Worm (Caenorhabditis elegans) whole organism, L4/young adult: ENCODE data around the gene pges-2.

Experiments used
- W03F9.2 ChIP-seq: fragments of 150-350 bp; optimal IDR thresholded peaks from 2 replicates; lab custom pipeline; 2014; ENCODE audit warnings: missing biosample characterization, missing genetic modification characterization
- dao-5 ChIP-seq: sonication (generic microtip); optimal IDR thresholded peaks from 2 replicates; lab custom pipeline; 2016; ENCODE audit warnings: missing genotype, missing genetic modification characterization, moderate library complexity, missing compliant biosample characterization
- him-1 ChIP-seq: sonication (generic microtip); optimal IDR thresholded peaks from 2 replicates; lab custom pipeline; 2016; ENCODE audit warnings: missing genotype, missing genetic modification reagents, missing genetic modification characterization, missing compliant biosample characterization

pges-2 gene

DNA sequence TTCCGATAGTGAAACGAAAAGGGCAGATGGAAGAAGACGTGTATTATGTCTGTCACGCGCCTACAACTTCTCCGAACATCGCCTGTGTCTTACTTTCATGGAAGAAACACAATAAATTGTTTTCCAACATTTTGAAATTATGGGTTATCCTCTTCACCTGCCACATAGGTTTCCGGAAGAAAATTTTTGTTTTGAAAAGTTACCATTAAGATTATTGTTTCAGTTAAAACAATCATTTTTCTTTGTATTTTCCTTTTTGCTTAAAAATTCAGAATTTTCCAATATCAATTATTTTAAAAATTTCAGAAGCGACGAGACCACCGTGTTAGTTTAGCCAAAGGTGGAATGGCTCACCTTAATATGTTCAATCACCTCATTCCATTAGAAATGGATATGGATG, 7.0 kb upstream of the pges-2 start, which contains the start of gene mask-1:
Gene mask-1, plus strand, starts transcription at position 301 of the 400 bp plus-strand sequence.
- TF ChIP-seq dao-5 (no peak), W03F9.2 (tag; lab: Kevin White, UChicago) (no peak), him-1 (tag; lab: Kevin White, UChicago) (no peak)

DNA sequence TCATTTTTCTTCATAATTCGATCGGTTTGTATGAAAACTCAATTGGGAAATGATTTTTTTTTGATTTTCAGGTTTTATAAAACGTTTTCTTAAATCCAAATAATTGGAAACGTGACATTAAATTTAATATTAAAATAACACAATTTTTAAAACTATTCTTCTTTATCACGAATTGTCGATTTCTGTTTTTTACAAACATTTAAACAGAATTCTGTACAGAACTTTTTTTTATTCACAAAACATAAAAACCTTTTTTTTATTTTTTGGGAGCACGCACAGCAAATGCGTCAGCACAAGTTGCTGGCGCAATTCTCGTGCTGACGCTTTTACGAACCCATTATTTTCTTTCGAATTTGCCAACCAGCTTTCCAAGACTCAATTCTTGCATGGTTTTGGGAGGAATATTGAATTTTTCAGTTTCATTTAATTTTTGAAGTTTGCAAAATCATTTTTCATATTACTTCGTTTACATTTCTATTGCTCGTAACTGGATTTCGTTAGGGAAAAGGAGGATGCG, 6.2 kb upstream of the pges-2 start, which contains the start of gene mpz-5:
Gene mpz-5, minus strand, starts transcription at position 51 of the 517 bp plus-strand sequence.
- TF ChIP-seq dao-5 (no peak), him-1 (tag; lab: Kevin White, UChicago) (no peak), W03F9.2 (tag; lab: Kevin White, UChicago) (peak; percentile 86)

DNA sequence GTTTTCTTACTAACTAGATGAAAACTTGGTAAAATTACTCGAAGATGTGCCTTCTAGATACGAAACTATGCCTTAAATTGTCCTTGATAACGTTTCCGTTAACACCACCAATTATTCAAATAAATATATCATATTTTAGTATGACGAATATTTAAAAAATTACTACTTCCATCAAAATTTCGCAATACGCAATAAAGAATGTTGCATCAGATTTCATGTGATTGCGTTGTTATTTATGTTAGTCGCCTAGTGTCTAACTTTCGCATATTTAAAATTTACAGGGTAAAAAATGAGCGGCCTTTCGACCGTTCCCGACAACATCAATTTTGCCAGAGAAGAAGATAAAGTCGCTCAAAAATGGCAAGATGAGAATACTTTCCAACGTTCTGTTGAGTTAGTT, 736 bp upstream of the pges-2 start, which contains the start of gene iars-1:
Gene iars-1, plus strand, starts transcription at position 276 of the 400 bp plus-strand sequence.
- TF ChIP-seq dao-5 (no peak), W03F9.2 (tag; lab: Kevin White, UChicago) (no peak), him-1 (tag; lab: Kevin White, UChicago) (no peak)

DNA sequence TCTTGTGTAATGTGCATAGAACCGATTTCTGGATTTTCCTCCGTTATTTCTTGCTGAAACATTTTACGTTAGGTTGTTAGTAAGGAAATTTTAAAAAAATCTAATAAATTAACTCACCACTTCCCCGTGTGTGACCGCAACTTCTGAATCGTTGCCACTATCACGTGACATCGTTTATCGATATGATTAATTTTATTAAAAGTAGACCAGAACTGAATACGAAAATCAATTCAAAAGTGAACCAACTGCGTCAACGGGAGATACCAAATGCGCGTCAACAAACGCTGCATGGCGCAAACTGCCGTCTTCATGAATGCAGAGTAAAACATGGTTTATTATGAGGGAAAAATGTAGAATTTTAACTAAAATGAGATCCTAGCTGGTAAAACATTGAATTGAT, 1.6 kb downstream of the pges-2 start, which contains the start of gene sir-2.1:
Gene sir-2.1, minus strand, starts transcription at position 212 of the 400 bp plus-strand sequence.
- TF ChIP-seq him-1 (tag; lab: Kevin White, UChicago) (no peak), W03F9.2 (tag; lab: Kevin White, UChicago) (no peak), dao-5 (no peak)

DNA sequence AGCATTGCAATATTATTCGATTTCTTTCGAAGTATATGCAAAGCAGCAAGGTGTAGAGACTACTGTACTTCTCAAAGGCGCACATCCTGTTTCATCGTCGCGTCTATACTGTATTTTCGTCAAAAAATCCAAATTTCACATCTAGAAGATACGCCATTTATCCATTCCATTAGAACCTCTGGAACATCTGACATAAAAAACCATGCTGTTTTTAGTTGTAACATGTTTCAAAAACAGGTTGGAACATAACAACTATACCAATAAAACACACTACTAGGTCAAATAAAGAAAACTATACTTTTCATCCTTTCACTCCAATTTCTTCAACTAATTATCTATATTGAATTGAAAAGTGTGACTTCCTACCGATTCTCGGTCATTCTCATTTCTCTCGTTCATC, 7.3 kb downstream of the pges-2 start, which contains the start of gene ugt-59:
Gene ugt-59, plus strand, starts transcription at position 301 of the 400 bp plus-strand sequence.
- TF ChIP-seq dao-5 (no peak), him-1 (tag; lab: Kevin White, UChicago) (no peak)

DNA sequence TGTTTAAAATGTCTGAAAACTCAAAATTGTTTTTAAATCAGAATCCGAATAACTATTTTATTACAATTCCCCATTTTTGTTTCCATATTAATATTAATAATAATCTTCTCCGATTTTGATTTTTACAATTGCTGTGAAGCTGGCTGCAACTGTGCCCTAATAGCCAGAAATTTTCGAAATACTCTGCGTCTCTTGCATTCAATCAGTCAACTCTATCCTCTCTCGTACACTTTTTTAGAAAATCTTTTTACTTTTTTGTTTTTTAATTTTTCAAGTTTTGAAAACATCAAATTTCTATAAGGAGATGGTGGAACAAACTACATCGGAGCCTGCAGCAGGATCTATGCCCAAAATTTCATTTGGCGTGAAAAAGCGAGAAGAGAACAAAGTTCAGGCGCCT, 9.7 kb downstream of the pges-2 start, which contains the start of gene gkow-1:
Gene gkow-1, plus strand, starts transcription at position 301 of the 400 bp plus-strand sequence.
- TF ChIP-seq him-1 (tag; lab: Kevin White, UChicago) (no peak), dao-5 (no peak), W03F9.2 (tag; lab: Kevin White, UChicago) (no peak)

DNA sequence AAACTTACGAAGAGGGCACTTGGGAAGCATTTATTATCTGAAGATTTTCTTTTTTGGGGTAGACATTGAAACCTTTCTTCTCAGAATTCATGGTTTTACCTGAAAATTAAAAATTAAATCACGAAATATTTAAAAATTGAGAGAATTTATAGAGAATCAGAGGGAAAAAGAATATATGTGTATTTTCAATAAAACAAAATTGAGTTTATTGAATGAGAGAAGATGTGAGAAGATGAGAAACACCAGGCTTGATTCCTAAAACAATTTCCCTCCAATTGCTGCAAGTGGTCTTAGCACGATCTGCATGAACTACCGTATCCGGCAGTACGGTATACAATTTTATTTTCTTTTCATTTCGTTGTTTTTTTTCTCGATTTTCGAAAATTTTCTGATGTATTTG, 10.5 kb downstream of the pges-2 start, which contains the start of gene R11A8.1:
Gene R11A8.1, minus strand, starts transcription at position 101 of the 400 bp plus-strand sequence.
- TF ChIP-seq him-1 (tag; lab: Kevin White, UChicago) (no peak), W03F9.2 (tag; lab: Kevin White, UChicago) (no peak), dao-5 (no peak)

DNA sequence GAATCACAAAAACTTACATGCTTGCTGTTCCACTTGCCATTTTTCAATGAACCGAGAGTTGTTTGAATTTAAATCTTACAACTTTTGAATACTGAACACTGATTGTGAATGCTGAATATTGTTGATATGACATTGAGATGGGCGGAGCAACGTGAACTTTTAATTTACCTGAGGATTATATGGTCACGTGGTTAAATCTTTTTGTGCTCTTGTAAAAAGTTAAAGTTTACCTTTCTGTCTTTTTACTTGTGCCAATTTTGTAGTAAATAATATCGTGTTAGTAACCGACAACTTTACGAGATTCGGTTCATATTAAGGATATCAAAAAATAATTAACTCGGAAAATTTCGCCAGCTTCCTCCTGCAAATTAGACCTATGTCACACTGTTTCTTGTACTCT, 15.3 kb downstream of the pges-2 start, which contains the start of gene Y43C5B.2:
Gene Y43C5B.2, minus strand, starts transcription at position 101 of the 400 bp plus-strand sequence.
- TF ChIP-seq him-1 (tag; lab: Kevin White, UChicago) (no peak), dao-5 (no peak), W03F9.2 (tag; lab: Kevin White, UChicago) (no peak)

DNA sequence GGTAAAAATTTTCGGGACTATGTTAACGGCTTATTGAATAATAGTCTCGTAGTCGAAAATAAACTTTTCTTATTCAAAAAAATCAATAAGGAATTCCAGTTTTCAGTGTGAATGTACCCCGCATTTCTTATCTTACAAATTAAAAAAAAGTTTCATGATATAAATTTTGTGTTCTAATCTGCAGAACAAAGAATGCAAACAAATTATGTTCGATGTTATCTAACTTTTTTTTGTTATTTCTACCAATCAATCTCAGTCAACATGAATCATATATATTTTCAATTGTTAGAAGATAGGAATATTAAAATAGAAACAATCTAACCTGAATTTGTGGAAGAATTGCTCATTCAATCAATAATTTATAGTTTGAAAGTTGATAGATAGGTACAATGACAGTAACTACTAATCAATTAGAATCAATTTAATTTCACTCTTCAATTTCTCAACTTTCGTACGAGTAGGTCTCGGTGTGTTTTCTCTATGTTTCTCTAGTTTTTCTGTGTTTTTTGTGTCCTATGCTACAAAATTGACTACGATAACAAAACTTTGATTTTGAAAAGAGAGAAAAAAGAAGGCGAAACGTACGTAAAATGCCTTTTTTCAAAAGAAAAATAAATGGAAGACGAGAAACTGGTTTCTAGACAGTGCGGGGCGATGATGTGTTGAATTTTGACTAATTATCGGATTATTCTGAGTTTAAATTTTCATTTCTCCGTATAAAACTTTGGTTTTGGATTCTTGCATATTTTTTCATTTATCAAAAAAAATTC, 17.5 kb downstream of the pges-2 start, which contains the start of the genes unc-43 and Y43C5B.3:
Gene unc-43, minus strand, starts transcription at position 347 of the 770 bp plus-strand sequence.
Gene Y43C5B.3, plus strand, starts transcription at position 720 of the 770 bp plus-strand sequence.
- TF ChIP-seq him-1 (tag; lab: Kevin White, UChicago) (no peak), dao-5 (no peak), W03F9.2 (tag; lab: Kevin White, UChicago) (no peak)

DNA sequence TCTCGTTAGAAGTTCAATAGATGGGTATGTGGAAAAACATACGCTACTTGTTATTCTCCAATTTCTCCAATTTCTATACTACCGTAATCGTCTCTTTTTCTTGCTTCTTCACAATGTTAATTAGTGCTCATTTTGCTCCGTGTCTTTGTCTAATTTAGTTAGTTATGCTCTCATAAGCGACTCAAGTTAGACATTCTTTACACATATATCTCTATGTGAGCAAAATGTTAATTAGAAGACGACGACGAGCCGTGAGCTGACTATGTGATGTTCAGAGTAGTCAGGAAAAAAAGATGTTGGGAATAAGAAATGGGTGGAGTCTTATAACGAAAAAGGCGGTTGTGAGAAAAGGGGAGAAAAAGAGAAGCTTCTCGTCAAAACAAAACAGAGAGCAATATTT, 20.1 kb downstream of the pges-2 start:
- no peak for TF ChIP-seq him-1 (tag; lab: Kevin White, UChicago)
- no peak for TF ChIP-seq dao-5
- no peak for TF ChIP-seq W03F9.2 (tag; lab: Kevin White, UChicago)

DNA sequence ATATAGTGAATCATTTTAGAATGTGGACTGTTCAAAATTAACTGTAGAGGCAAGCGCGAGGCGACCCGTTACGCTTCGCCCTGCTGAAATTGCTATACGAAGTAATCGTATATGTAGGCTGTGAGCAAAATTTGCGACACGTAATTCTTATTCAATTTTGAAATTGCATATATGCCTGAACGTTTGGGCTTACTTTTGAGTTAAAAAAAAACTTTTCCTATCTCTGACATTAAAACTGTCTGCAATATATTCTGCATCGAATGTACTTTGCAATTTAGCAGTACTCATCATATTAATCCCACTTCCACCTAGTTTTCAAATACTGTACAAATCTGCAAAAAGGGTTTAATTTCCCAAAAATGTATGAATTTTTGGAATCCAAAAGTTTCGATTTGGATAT, 20.6 kb downstream of the pges-2 start:
- TF ChIP-seq W03F9.2 (tag; lab: Kevin White, UChicago) (no peak), him-1 (tag; lab: Kevin White, UChicago) (no peak), dao-5 (no peak)

DNA sequence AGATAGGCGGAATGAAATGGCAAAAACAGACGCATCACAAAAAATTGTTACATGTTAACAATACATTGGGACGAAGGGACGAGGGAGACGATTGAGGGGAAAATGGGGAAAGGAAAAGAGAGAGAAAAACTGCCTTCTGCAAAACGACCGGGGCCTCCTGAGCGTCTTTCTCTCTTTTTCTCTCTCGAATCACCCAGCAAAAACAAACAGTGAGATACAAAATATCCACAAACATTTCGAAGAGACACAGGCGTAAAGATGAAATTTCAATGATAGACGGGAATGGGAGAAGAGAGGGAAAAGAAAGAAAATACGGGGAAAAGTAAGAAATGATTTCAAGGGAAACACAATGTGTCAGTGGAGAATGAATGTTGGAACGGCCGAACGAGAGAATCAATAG, 21.6 kb downstream of the pges-2 start:
- no peak for TF ChIP-seq dao-5
- peak; percentile 7 for TF ChIP-seq W03F9.2 (tag; lab: Kevin White, UChicago)
- peak; percentile 32 for TF ChIP-seq him-1 (tag; lab: Kevin White, UChicago)

DNA sequence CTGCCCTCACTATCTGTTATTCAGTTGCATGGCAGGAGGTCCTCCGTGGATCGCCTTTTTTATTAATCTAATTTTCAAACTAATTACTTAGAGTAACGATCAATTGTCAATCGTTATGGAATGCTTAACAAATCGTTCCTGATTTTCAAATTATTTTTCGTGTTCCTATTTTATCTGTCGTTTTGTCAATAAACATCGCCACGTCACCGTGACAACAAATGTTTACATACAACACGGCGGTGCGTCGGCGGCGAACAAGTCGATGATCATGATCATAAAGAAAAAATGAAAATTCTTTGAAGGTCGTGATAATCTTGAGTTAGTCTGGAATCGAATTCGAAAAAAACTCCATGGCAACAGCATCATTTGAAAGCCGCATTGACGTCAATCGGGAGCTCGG, 22.1 kb downstream of the pges-2 start:
- TF ChIP-seq dao-5 (no peak), him-1 (tag; lab: Kevin White, UChicago) (no peak), W03F9.2 (tag; lab: Kevin White, UChicago) (no peak)

DNA sequence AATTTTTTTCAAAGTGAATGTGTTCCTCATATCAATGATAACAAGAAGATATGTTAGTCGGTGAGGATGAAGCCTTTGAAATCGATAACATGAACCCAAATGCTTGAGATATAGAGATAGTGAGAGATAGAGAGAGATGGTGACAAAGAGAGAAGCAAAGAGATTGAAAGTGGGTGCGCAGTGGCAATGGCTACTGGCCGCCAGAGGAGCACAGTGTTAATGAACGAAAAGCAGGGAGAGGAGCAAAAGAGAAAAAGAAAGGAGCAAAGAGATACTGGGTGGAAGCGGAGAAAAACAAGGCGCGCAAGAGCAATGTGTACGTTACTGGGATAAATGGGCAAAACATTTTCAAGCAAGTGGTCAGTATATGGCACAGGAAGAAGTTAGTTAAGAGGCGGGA, 23.0 kb downstream of the pges-2 start:
- no peak for TF ChIP-seq dao-5
- TF ChIP-seq him-1 (tag; lab: Kevin White, UChicago): peak; percentile 1
- TF ChIP-seq W03F9.2 (tag; lab: Kevin White, UChicago): no peak
